Worm (Caenorhabditis elegans) whole organism, young adult: ENCODE measurements around the gene sos-1.

ENCODE experiments used
- B0035.1 ChIP-seq: sonication (generic microtip); optimal IDR thresholded peaks from 2 replicates; lab custom pipeline; 2016; ENCODE audit warnings: missing genetic modification characterization, mild to moderate bottlenecking, missing compliant biosample characterization, missing genotype, missing genetic modification reagents
- F33H1.4 ChIP-seq: fragments of 200-800 bp; sonication (Bioruptor generic); IDR thresholded peaks from 2 replicates; pipeline ENCODE4 v1.3.6; 2022; ENCODE audit warnings: missing genetic modification reagents, missing genetic modification characterization, missing compliant biosample characterization
- T26A5.8 ChIP-seq: sonication (generic microtip); optimal IDR thresholded peaks from 2 replicates; lab custom pipeline; 2016; ENCODE audit warnings: missing genetic modification characterization, missing compliant biosample characterization
- Y53F4B.3 ChIP-seq: fragments of 200-800 bp; sonication (Bioruptor generic); IDR thresholded peaks from 2 replicates; pipeline ENCODE4 v1.3.6; 2022; ENCODE audit warnings: missing genetic modification reagents, missing genetic modification characterization, missing compliant biosample characterization
- attf-5 ChIP-seq: fragments of 200-800 bp; sonication (Bioruptor generic); optimal IDR thresholded peaks from 2 replicates; lab custom pipeline; 2018; ENCODE audit warnings: mild to moderate bottlenecking, missing genetic modification characterization, missing compliant biosample characterization
- chd-7 ChIP-seq: sonication (generic microtip); optimal IDR thresholded peaks from 2 replicates; lab custom pipeline; 2016; ENCODE audit warnings: mild to moderate bottlenecking, missing genetic modification characterization, moderate library complexity, missing compliant biosample characterization
- ets-4 ChIP-seq: fragments of 200-800 bp; sonication (Bioruptor generic); optimal IDR thresholded peaks from 2 replicates; lab custom pipeline; 2018; ENCODE audit warnings: mild to moderate bottlenecking, missing genetic modification characterization, missing compliant biosample characterization
- gei-17 ChIP-seq: fragments of 200-800 bp; sonication (Bioruptor generic); optimal IDR thresholded peaks from 2 replicates; lab custom pipeline; 2018; ENCODE audit warnings: mild to moderate bottlenecking, missing genetic modification characterization, missing compliant biosample characterization
- let-526 ChIP-seq: fragments of 200-800 bp; sonication (Bioruptor generic); IDR thresholded peaks from 2 replicates; pipeline ENCODE4 v1.3.6; 2022; ENCODE audit warnings: missing genetic modification reagents, missing genetic modification characterization, missing compliant biosample characterization
- nfya-2 ChIP-seq: fragments of 200-800 bp; sonication (Bioruptor generic); IDR thresholded peaks from 2 replicates; pipeline ENCODE4 v1.3.6; 2022; ENCODE audit warnings: missing genetic modification reagents, missing genetic modification characterization, missing compliant biosample characterization
- pha-4 ChIP-seq: fragments of 150-350 bp; sonication (generic microtip); optimal IDR thresholded peaks from 2 replicates; lab custom pipeline; 2014; ENCODE audit warnings: missing biosample characterization, missing genetic modification reagents, missing genetic modification characterization
- snpc-3.4 ChIP-seq: sonication (generic microtip); optimal IDR thresholded peaks from 2 replicates; lab custom pipeline; 2017; ENCODE audit warnings: missing genetic modification characterization, mild to moderate bottlenecking, missing compliant biosample characterization, antibody characterized with exemption, moderate library complexity, missing genotype, missing genetic modification reagents
- snpc-4 ChIP-seq, 5 experiments: fragments of 150-350 bp in 1 of 5; sonication (generic microtip) in 4 of 5; optimal IDR thresholded peaks; 2 replicates each; lab custom pipeline; 2014 to 2018; ENCODE audit warnings: missing genetic modification characterization in 5 of 5, missing biosample characterization in 3 of 5, antibody characterized with exemption in 2 of 5, mild to moderate bottlenecking in 2 of 5, missing compliant biosample characterization in 2 of 5, missing genotype in 2 of 5, moderate library complexity in 2 of 5, missing genetic modification reagents in 1 of 5
- unc-130 ChIP-seq: sonication (generic microtip); optimal IDR thresholded peaks from 2 replicates; lab custom pipeline; 2016; ENCODE audit warnings: missing genetic modification reagents, missing genetic modification characterization, missing compliant biosample characterization

ce11 chrV:4471065-4471464 is 78.0 kb downstream of the sos-1 start, which contains the start of gene T08H10.3:
- TF ChIP-seq ets-4 (GFP tag; lab: Kevin White, UChicago): no peak
- no peak for TF ChIP-seq nfya-2 (GFP tag; lab: Robert Waterston, UW)
- TF ChIP-seq snpc-4 (GFP tag; optimal IDR thresholded peaks at IDR 0.05; lab: Kevin White, UChicago): no peak
- no peak for TF ChIP-seq snpc-4 (tag; optimal IDR thresholded peaks at IDR 0.05; lab: Kevin White, UChicago)
- TF ChIP-seq pha-4: no peak
- TF ChIP-seq F33H1.4 (GFP tag; lab: Robert Waterston, UW): no peak
- TF ChIP-seq T26A5.8 (tag; lab: Kevin White, UChicago): no peak
- no peak for TF ChIP-seq Y53F4B.3 (GFP tag; lab: Robert Waterston, UW)
- no peak for TF ChIP-seq unc-130 (GFP tag; lab: Kevin White, UChicago)
- no peak for TF ChIP-seq snpc-3.4 (tag; lab: Kevin White, UChicago)
- no peak for TF ChIP-seq let-526
- TF ChIP-seq B0035.1 (tag; lab: Kevin White, UChicago): no peak
- no peak for TF ChIP-seq attf-5
- no peak for TF ChIP-seq gei-17 (GFP tag; lab: Kevin White, UChicago)
- no peak for TF ChIP-seq chd-7 (tag; lab: Kevin White, UChicago)
